Worm (Caenorhabditis elegans) whole organism, early embryonic: Measurements from ENCODE around the gene F21G4.3.

ENCODE experiments used
- B0310.2 ChIP-seq: sonication (generic microtip); optimal IDR thresholded peaks from 2 replicates; lab custom pipeline; 2016; ENCODE audit warnings: mild to moderate bottlenecking, missing genetic modification characterization, missing compliant biosample characterization
- F13C5.2 ChIP-seq: sonication (generic microtip); optimal IDR thresholded peaks from 2 replicates; lab custom pipeline; 2017; ENCODE audit warnings: mild to moderate bottlenecking, missing genetic modification characterization, inconsistent platforms, missing compliant biosample characterization
- aly-1 ChIP-seq: sonication (generic microtip); optimal IDR thresholded peaks from 2 replicates; lab custom pipeline; 2016; ENCODE audit warnings: missing genetic modification characterization, missing compliant biosample characterization
- ama-1 ChIP-seq: fragments of 150-350 bp; optimal IDR thresholded peaks from 2 replicates; lab custom pipeline; 2014
- ceh-13 ChIP-seq: fragments of 200-800 bp; sonication (Bioruptor generic); optimal IDR thresholded peaks from 2 replicates; lab custom pipeline; 2018; ENCODE audit warnings: mild to moderate bottlenecking, missing genetic modification characterization, missing compliant biosample characterization
- ets-7 ChIP-seq: sonication (generic microtip); optimal IDR thresholded peaks from 2 replicates; lab custom pipeline; 2016; ENCODE audit warnings: missing genotype, missing genetic modification characterization, missing compliant biosample characterization
- flt-1 ChIP-seq: fragments of 200-800 bp; sonication (Bioruptor generic); IDR thresholded peaks from 2 replicates; pipeline ENCODE4 v1.3.6; 2022; ENCODE audit warnings: missing genetic modification characterization, missing compliant biosample characterization
- hmbx-1 ChIP-seq: sonication (generic microtip); optimal IDR thresholded peaks from 2 replicates; lab custom pipeline; 2016; ENCODE audit warnings: mild to moderate bottlenecking, missing genetic modification characterization, missing compliant biosample characterization
- hmg-4 ChIP-seq: fragments of 200-800 bp; sonication (Bioruptor generic); optimal IDR thresholded peaks from 2 replicates; lab custom pipeline; 2018; ENCODE audit warnings: mild to moderate bottlenecking, missing genetic modification characterization, missing compliant biosample characterization
- hnd-1 ChIP-seq: sonication (generic microtip); optimal IDR thresholded peaks from 2 replicates; lab custom pipeline; 2016; ENCODE audit warnings: missing genetic modification characterization, missing compliant biosample characterization
- pes-1 ChIP-seq: fragments of 200-800 bp; sonication (Bioruptor generic); IDR thresholded peaks from 2 replicates; pipeline ENCODE4 v1.3.6; 2022; ENCODE audit warnings: missing genetic modification reagents, missing genetic modification characterization, missing compliant biosample characterization
- scrt-1 ChIP-seq: fragments of 200-800 bp; sonication (Bioruptor generic); IDR thresholded peaks from 2 replicates; pipeline ENCODE4 v1.3.6; 2022; ENCODE audit warnings: missing genetic modification characterization, missing compliant biosample characterization
- sea-1 ChIP-seq: fragments of 200-800 bp; sonication (Bioruptor generic); conservative IDR thresholded peaks from 2 replicates; pipeline ENCODE4 v1.3.6; 2022; ENCODE audit warnings: missing genetic modification characterization, missing compliant biosample characterization
- tbx-11 ChIP-seq: fragments of 200-800 bp; sonication (Bioruptor generic); IDR thresholded peaks from 2 replicates; pipeline ENCODE4 v1.3.6; 2022; ENCODE audit warnings: missing genetic modification characterization, missing compliant biosample characterization
- tbx-37 ChIP-seq: fragments of 200-800 bp; sonication (Bioruptor generic); conservative IDR thresholded peaks from 2 replicates; pipeline ENCODE4 v1.3.6; 2022; ENCODE audit warnings: missing genetic modification reagents, missing genetic modification characterization, missing compliant biosample characterization
- tra-4 ChIP-seq: sonication (generic microtip); optimal IDR thresholded peaks from 2 replicates; lab custom pipeline; 2017; ENCODE audit warnings: missing genetic modification characterization, missing compliant biosample characterization

Gene F21G4.3

ce11 chrX:9934009-9934323 lies 39.0 kb downstream of the F21G4.3 start:
- TF ChIP-seq F13C5.2 (tag; lab: Kevin White, UChicago) (no peak), ama-1 (lab: Kevin White, UChicago) (no peak), scrt-1 (GFP tag; lab: Robert Waterston, UW) (no peak), tra-4 (tag; lab: Kevin White, UChicago) (no peak), B0310.2 (no peak), tbx-37 (GFP tag; lab: Robert Waterston, UW) (no peak), pes-1 (GFP tag; lab: Robert Waterston, UW) (no peak), sea-1 (GFP tag; lab: Robert Waterston, UW) (no peak), ceh-13 (no peak)

- TF ChIP-seq hmg-4 = no peak
- TF ChIP-seq tra-4 (tag; lab: Kevin White, UChicago) = no peak
Measured at ce11 chrX:9938091-9938490, 43.1 kb downstream of the F21G4.3 start.

ce11 chrX:9938537-9938936 lies 43.6 kb downstream of the F21G4.3 start, which contains the start of the genes C17G1.5 and C17G1.14:
Gene C17G1.5, plus strand, starts transcription at chrX:9938802.
Gene C17G1.14, plus strand, starts transcription at chrX:9938813.
- no peak for TF ChIP-seq hmbx-1 (tag; lab: Kevin White, UChicago)
- no peak for TF ChIP-seq ama-1 (lab: Kevin White, UChicago)
- TF ChIP-seq pes-1 (GFP tag; lab: Robert Waterston, UW) = no peak

ce11 chrX:9940524-9940923 lies 45.6 kb downstream of the F21G4.3 start:
- TF ChIP-seq tbx-11 (GFP tag; lab: Robert Waterston, UW) (no peak), hnd-1 (no peak), hmbx-1 (tag; lab: Kevin White, UChicago) (no peak), sea-1 (GFP tag; lab: Robert Waterston, UW) (no peak), pes-1 (GFP tag; lab: Robert Waterston, UW) (no peak), ceh-13 (no peak), ets-7 (tag; lab: Kevin White, UChicago) (no peak), tbx-37 (GFP tag; lab: Robert Waterston, UW) (no peak), B0310.2 (no peak), scrt-1 (GFP tag; lab: Robert Waterston, UW) (no peak), hmg-4 (no peak), aly-1 (tag; lab: Kevin White, UChicago) (no peak), flt-1 (no peak), ama-1 (lab: Kevin White, UChicago) (no peak), tra-4 (tag; lab: Kevin White, UChicago) (no peak), F13C5.2 (tag; lab: Kevin White, UChicago) (no peak)

ce11 chrX:9941379-9941778 lies 46.4 kb downstream of the F21G4.3 start:
- TF ChIP-seq ama-1 (lab: Kevin White, UChicago) (no peak), aly-1 (tag; lab: Kevin White, UChicago) (no peak), hmg-4 (no peak), ets-7 (tag; lab: Kevin White, UChicago) (no peak), tbx-11 (GFP tag; lab: Robert Waterston, UW) (no peak), F13C5.2 (tag; lab: Kevin White, UChicago) (no peak), sea-1 (GFP tag; lab: Robert Waterston, UW) (no peak), ceh-13 (no peak)
